Fruit fly (Drosophila melanogaster) whole organism, embryonic: ENCODE measurements around the gene CG3534.

ENCODE experiments used
- CG10979 ChIP-seq: fragments of 200-800 bp; sonication (Bioruptor generic); optimal IDR thresholded peaks from 2 replicates; lab custom pipeline; 2018; ENCODE audit warnings: missing biosample characterization, mild to moderate bottlenecking, missing genetic modification characterization, moderate library complexity
- CG11247 ChIP-seq: fragments of 200-800 bp; sonication (Bioruptor generic); IDR thresholded peaks from 2 replicates; pipeline ENCODE4 v1.3.6; 2022; ENCODE audit warnings: missing biosample characterization, missing genetic modification characterization
- CG11456 ChIP-seq: fragments of 200-800 bp; sonication (Bioruptor generic); IDR thresholded peaks from 3 replicates; pipeline ENCODE4 v1.3.6; 2022; ENCODE audit warnings: missing biosample characterization, missing genetic modification characterization
- CG11723 ChIP-seq: fragments of 200-800 bp; sonication (Bioruptor generic); optimal IDR thresholded peaks from 2 replicates; lab custom pipeline; 2017; ENCODE audit warnings: missing biosample characterization, mild to moderate bottlenecking, missing genetic modification characterization
- CG13123 ChIP-seq: fragments of 200-800 bp; sonication (Bioruptor generic); optimal IDR thresholded peaks from 2 replicates; lab custom pipeline; 2016; ENCODE audit warnings: missing biosample characterization, missing genetic modification characterization
- CG13296 ChIP-seq: fragments of 200-800 bp; sonication (Bioruptor generic); optimal IDR thresholded peaks from 3 replicates; lab custom pipeline; 2018; ENCODE audit warnings: missing biosample characterization, mild to moderate bottlenecking, missing genetic modification characterization
- CG17361 ChIP-seq: fragments of 200-800 bp; sonication (Bioruptor generic); IDR thresholded peaks from 3 replicates; pipeline ENCODE4 v1.3.6; 2022; ENCODE audit warnings: missing biosample characterization, missing genetic modification characterization
- CG17568 ChIP-seq: fragments of 200-800 bp; sonication (Bioruptor generic); optimal IDR thresholded peaks from 2 replicates; lab custom pipeline; 2018; ENCODE audit warnings: missing biosample characterization, mild to moderate bottlenecking, missing genetic modification characterization, moderate library complexity
- CG1792 ChIP-seq: fragments of 200-800 bp; sonication (Bioruptor generic); optimal IDR thresholded peaks from 2 replicates; lab custom pipeline; 2016; ENCODE audit warnings: missing biosample characterization, missing genetic modification characterization
- CG18476 ChIP-seq: fragments of 200-800 bp; sonication (Bioruptor generic); optimal IDR thresholded peaks from 2 replicates; lab custom pipeline; 2016; ENCODE audit warnings: missing biosample characterization, mild to moderate bottlenecking, missing genetic modification characterization
- CG2120 ChIP-seq: fragments of 200-800 bp; sonication (Bioruptor generic); optimal IDR thresholded peaks from 3 replicates; lab custom pipeline; 2016; ENCODE audit warnings: missing biosample characterization, missing genetic modification characterization
- CG34422 ChIP-seq: fragments of 200-800 bp; sonication (Bioruptor generic); IDR thresholded peaks from 3 replicates; pipeline ENCODE4 v1.3.6; 2022; ENCODE audit warnings: missing biosample characterization, missing genetic modification characterization
- CG4360 ChIP-seq: fragments of 200-800 bp; sonication (Bioruptor generic); IDR thresholded peaks from 2 replicates; pipeline ENCODE4 v1.3.6; 2022; ENCODE audit warnings: missing biosample characterization, missing genetic modification characterization
- CG4424 ChIP-seq: fragments of 200-800 bp; sonication (Bioruptor generic); optimal IDR thresholded peaks from 3 replicates; lab custom pipeline; 2016; ENCODE audit warnings: missing biosample characterization, missing genetic modification characterization
- CG4617 ChIP-seq: fragments of 200-800 bp; sonication (Bioruptor generic); optimal IDR thresholded peaks from 3 replicates; lab custom pipeline; 2016; ENCODE audit warnings: missing biosample characterization, missing genetic modification characterization, borderline replicate concordance
- CG8089 ChIP-seq: fragments of 200-800 bp; sonication (Bioruptor generic); optimal IDR thresholded peaks from 3 replicates; lab custom pipeline; 2016; ENCODE audit warnings: missing biosample characterization, missing genetic modification characterization
- CG8359 ChIP-seq: fragments of 200-800 bp; sonication (Bioruptor generic); optimal IDR thresholded peaks from 2 replicates; lab custom pipeline; 2017; ENCODE audit warnings: missing biosample characterization, mild to moderate bottlenecking, missing genetic modification characterization, borderline replicate concordance
- CG9817 ChIP-seq: fragments of 200-800 bp; sonication (Bioruptor generic); optimal IDR thresholded peaks from 2 replicates; lab custom pipeline; 2018; ENCODE audit warnings: missing biosample characterization, mild to moderate bottlenecking, missing genetic modification characterization, moderate library complexity
- Ets65A ChIP-seq: fragments of 200-800 bp; sonication (Bioruptor generic); peaks from one replicate; lab custom pipeline; 2016; ENCODE audit warnings: missing biosample characterization, missing genetic modification characterization
- H15 ChIP-seq: fragments of 200-800 bp; sonication (Bioruptor generic); IDR thresholded peaks from 3 replicates; pipeline ENCODE4 v1.3.6; 2022; ENCODE audit warnings: missing biosample characterization, missing genetic modification characterization
- Kr ChIP-seq: fragments of 200-800 bp; sonication (Bioruptor generic); optimal IDR thresholded peaks from 2 replicates; lab custom pipeline; 2017; ENCODE audit warnings: missing biosample characterization, mild to moderate bottlenecking, missing genetic modification characterization
- Med ChIP-seq: fragments of 200-800 bp; sonication (Bioruptor generic); peaks from one replicate; lab custom pipeline; 2016; ENCODE audit warnings: missing biosample characterization, missing genetic modification characterization, mild to moderate bottlenecking, inconsistent platforms, moderate library complexity
- Meics ChIP-seq: fragments of 200-800 bp; sonication (Bioruptor generic); optimal IDR thresholded peaks from 2 replicates; lab custom pipeline; 2017; ENCODE audit warnings: missing biosample characterization, mild to moderate bottlenecking, missing genetic modification characterization
- NC2α ChIP-seq: fragments of 200-800 bp; sonication (Bioruptor generic); optimal IDR thresholded peaks from 2 replicates; lab custom pipeline; 2016; ENCODE audit warnings: missing biosample characterization, missing genetic modification characterization
- NK7.1 ChIP-seq: fragments of 200-800 bp; sonication (Bioruptor generic); optimal IDR thresholded peaks from 3 replicates; lab custom pipeline; 2016; ENCODE audit warnings: missing biosample characterization, missing genetic modification characterization
- Nf-YA ChIP-seq: fragments of 200-800 bp; sonication (Bioruptor generic); IDR thresholded peaks from 2 replicates; pipeline ENCODE4 v1.3.6; 2022; ENCODE audit warnings: missing biosample characterization, missing genetic modification characterization
- Pdp1 ChIP-seq, 2 experiments: fragments of 200-800 bp; sonication (Bioruptor generic); optimal IDR thresholded peaks; 3 replicates each; lab custom pipeline; 2016; ENCODE audit warnings: missing biosample characterization in 2 of 2, missing genetic modification characterization in 2 of 2, mild to moderate bottlenecking in 1 of 2, moderate library complexity in 1 of 2
- Trl ChIP-seq, 3 experiments: fragments of >200 bp in 2 of 3; fragments of 200-800 bp in 1 of 3; sonication (Bioruptor generic) in 1 of 3; optimal IDR thresholded peaks; 2 replicates in 1 of 3; 3 replicates in 2 of 3; lab custom pipeline; 2016 to 2017; ENCODE audit warnings: missing biosample characterization in 1 of 3, missing genetic modification characterization in 1 of 3
- ash1 ChIP-seq: fragments of 200-800 bp; sonication (Bioruptor generic); optimal IDR thresholded peaks from 2 replicates; lab custom pipeline; 2018; ENCODE audit warnings: missing biosample characterization, mild to moderate bottlenecking, missing genetic modification characterization
- bcd ChIP-seq: fragments of 200-800 bp; sonication (Bioruptor generic); optimal IDR thresholded peaks from 2 replicates; lab custom pipeline; 2017; ENCODE audit warnings: missing biosample characterization, mild to moderate bottlenecking, missing genetic modification characterization
- bsh ChIP-seq, 2 experiments: fragments of 200-800 bp; sonication (Bioruptor generic); optimal IDR thresholded peaks; 2 replicates each; lab custom pipeline; 2017 to 2018; ENCODE audit warnings: mild to moderate bottlenecking in 2 of 2, missing biosample characterization in 2 of 2, missing genetic modification characterization in 2 of 2, moderate library complexity in 1 of 2
- cwo ChIP-seq: fragments of 200-800 bp; sonication (Bioruptor generic); optimal IDR thresholded peaks from 3 replicates; lab custom pipeline; 2017; ENCODE audit warnings: missing biosample characterization, missing genetic modification characterization, mild to moderate bottlenecking, moderate library complexity, missing genetic modification reagents
- her ChIP-seq: fragments of 200-800 bp; sonication (Bioruptor generic); optimal IDR thresholded peaks from 2 replicates; lab custom pipeline; 2016; ENCODE audit warnings: missing biosample characterization, missing genetic modification characterization
- ind ChIP-seq: fragments of 200-800 bp; sonication (Bioruptor generic); optimal IDR thresholded peaks from 3 replicates; lab custom pipeline; 2016; ENCODE audit warnings: missing biosample characterization, missing genetic modification characterization
- ken ChIP-seq: fragments of 200-800 bp; sonication (Bioruptor generic); IDR thresholded peaks from 3 replicates; pipeline ENCODE4 v1.3.6; 2022; ENCODE audit warnings: missing biosample characterization, missing genetic modification characterization
- lola ChIP-seq, 3 experiments: fragments of >200 bp in 2 of 3; fragments of 200-800 bp in 1 of 3; sonication (Bioruptor generic) in 1 of 3; optimal IDR thresholded peaks; 2 replicates each; lab custom pipeline; 2017 to 2019; ENCODE audit warnings: missing biosample characterization in 3 of 3, missing genetic modification characterization in 3 of 3, mild to moderate bottlenecking in 1 of 3, moderate library complexity in 1 of 3
- lov ChIP-seq, 2 experiments: fragments of 200-800 bp in 1 of 2; fragments of >200 bp in 1 of 2; sonication (Bioruptor generic) in 1 of 2; IDR thresholded peaks in 1 of 2; optimal IDR thresholded peaks in 1 of 2; 2 replicates in 1 of 2; 3 replicates in 1 of 2; pipeline versions ENCODE4 v1.3.6 to Lab custom; 2017 to 2022; ENCODE audit warnings: missing biosample characterization in 1 of 2, missing genetic modification characterization in 1 of 2
- mam ChIP-seq: fragments of 200-800 bp; sonication (Bioruptor generic); optimal IDR thresholded peaks from 3 replicates; lab custom pipeline; 2016; ENCODE audit warnings: missing biosample characterization, missing genetic modification characterization
- otp ChIP-seq: fragments of 200-800 bp; sonication (Bioruptor generic); IDR thresholded peaks from 3 replicates; pipeline ENCODE4, ENCODE4 v1.3.6; 2022; ENCODE audit warnings: missing biosample characterization, missing genetic modification characterization
- p53 ChIP-seq: fragments of 200-800 bp; sonication (Bioruptor generic); optimal IDR thresholded peaks from 2 replicates; lab custom pipeline; 2016; ENCODE audit warnings: missing biosample characterization, missing genetic modification characterization
- pan ChIP-seq, 4 experiments: fragments of >200 bp in 3 of 4; fragments of 200-800 bp in 1 of 4; sonication (Bioruptor generic) in 1 of 4; optimal IDR thresholded peaks in 3 of 4; IDR thresholded peaks in 1 of 4; 2 replicates each; pipeline versions ENCODE4 v1.3.6 to Lab custom; 2017 to 2022; ENCODE audit warnings: missing biosample characterization in 2 of 4, missing genetic modification characterization in 2 of 4, mixed read lengths in 1 of 4
- stc ChIP-seq: fragments of 200-800 bp; sonication (Bioruptor generic); IDR thresholded peaks from 2 replicates; pipeline ENCODE4 v1.3.6; 2022; ENCODE audit warnings: missing biosample characterization, missing genetic modification characterization
- stwl ChIP-seq: fragments of 200-800 bp; sonication (Bioruptor generic); optimal IDR thresholded peaks from 3 replicates; lab custom pipeline; 2018; ENCODE audit warnings: missing biosample characterization, mild to moderate bottlenecking, missing genetic modification characterization, moderate library complexity
- tio ChIP-seq: fragments of 200-800 bp; sonication (Bioruptor generic); optimal IDR thresholded peaks from 2 replicates; lab custom pipeline; 2017; ENCODE audit warnings: missing biosample characterization, missing genetic modification characterization, inconsistent platforms
- ttk ChIP-seq: fragments of 200-800 bp; sonication (Bioruptor generic); IDR thresholded peaks from 2 replicates; pipeline ENCODE4 v2.1.2; 2022; ENCODE audit warnings: missing biosample characterization, missing genetic modification characterization
- tup ChIP-seq: fragments of 200-800 bp; sonication (Bioruptor generic); optimal IDR thresholded peaks from 2 replicates; lab custom pipeline; 2016; ENCODE audit warnings: missing biosample characterization, mild to moderate bottlenecking, missing genetic modification characterization, moderate library complexity
- unc-4 ChIP-seq: fragments of 200-800 bp; sonication (Bioruptor generic); IDR thresholded peaks from 2 replicates; pipeline ENCODE4 v1.3.6; 2022; ENCODE audit warnings: missing biosample characterization, missing genetic modification characterization; ENCODE audit not compliant: partially characterized antibody
- vfl ChIP-seq: fragments of 200-800 bp; sonication (Bioruptor generic); optimal IDR thresholded peaks from 2 replicates; lab custom pipeline; 2016; ENCODE audit warnings: missing biosample characterization, missing genetic modification characterization

Gene CG3534

dm6 chr3R:17039993-17040807, 44.0 kb downstream of the CG3534 start, which contains the start of the genes CG18213 and Trm7-32 (continued):
- TF ChIP-seq CG4424 (GFP tag; lab: Kevin White, UChicago) (no peak), CG1792 (GFP tag; lab: Kevin White, UChicago) (no peak), Meics (GFP tag; lab: Kevin White, UChicago) (no peak), stwl (tag; lab: Kevin White, UChicago) (peak; percentile 17), CG8359 (no peak), unc-4 (GFP tag; lab: Robert Waterston, UW) (peak; percentile 81), ind (GFP tag; lab: Kevin White, UChicago) (peak; percentile 3), CG8089 (GFP tag; lab: Kevin White, UChicago) (no peak), Trl (optimal IDR thresholded peaks at IDR 0.05; lab: Kevin White, UChicago) (no peak), Trl (GFP tag; optimal IDR thresholded peaks at IDR 0.05; lab: Kevin White, UChicago) (no peak), Ets65A (GFP tag; lab: Kevin White, UChicago) (no peak), CG10979 (peak; percentile 18), H15 (GFP tag; lab: Robert Waterston, UW) (no peak), Nf-YA (GFP tag; lab: Robert Waterston, UW) (no peak), CG11456 (GFP tag; lab: Robert Waterston, UW) (no peak), her (GFP tag; lab: Kevin White, UChicago) (no peak), ttk (GFP tag; lab: Robert Waterston, UW) (no peak), lov (optimal IDR thresholded peaks at IDR 0.05; lab: Kevin White, UChicago) (no peak), lov (GFP tag; IDR thresholded peaks at IDR 0.05; lab: Robert Waterston, UW) (no peak), CG13123 (GFP tag; lab: Kevin White, UChicago) (no peak), CG9817 (tag; lab: Kevin White, UChicago) (peak; percentile 35), CG11247 (no peak), tio (no peak), CG34422 (GFP tag; lab: Robert Waterston, UW) (no peak), CG4617 (no peak), NC2α (GFP tag; lab: Kevin White, UChicago) (no peak), pan (optimal IDR thresholded peaks at IDR 0.05; lab: Kevin White, UChicago) (no peak), pan (GFP tag; optimal IDR thresholded peaks at IDR 0.05 in 1 of 2, IDR thresholded peaks at IDR 0.05 in 1 of 2) (no peak), Pdp1 (GFP tag; optimal IDR thresholded peaks at IDR 0.05; lab: Kevin White, UChicago) (peak in 1 of 2 experiments; percentile 53), NK7.1 (GFP tag; lab: Kevin White, UChicago) (no peak), CG4360 (GFP tag; lab: Robert Waterston, UW) (no peak), CG17361 (no peak; the same call in 2 of the 3 replicates), Kr (no peak), bsh (GFP tag; optimal IDR thresholded peaks at IDR 0.05; lab: Kevin White, UChicago) (no peak), ken (GFP tag; lab: Robert Waterston, UW) (no peak), bcd (no peak), Med (GFP tag; lab: Kevin White, UChicago) (no peak), tup (GFP tag; lab: Kevin White, UChicago) (no peak), otp (GFP tag; lab: Robert Waterston, UW) (no peak), lola (GFP tag; optimal IDR thresholded peaks at IDR 0.05; lab: Kevin White, UChicago) (no peak), ash1 (GFP tag; lab: Kevin White, UChicago) (no peak), p53 (no peak), CG2120 (peak; percentile 59), CG17568 (GFP tag; lab: Kevin White, UChicago) (no peak), CG13296 (no peak), stc (GFP tag; lab: Robert Waterston, UW) (no peak), cwo (GFP tag; lab: Kevin White, UChicago) (no peak), CG11723 (no peak), CG18476 (GFP tag; lab: Kevin White, UChicago) (no peak), vfl (GFP tag; lab: Kevin White, UChicago) (no peak), mam (peak; percentile 40)
